Worm (Caenorhabditis elegans): ENCODE measurements around the gene F49C5.3.

Gene F49C5.3

DNA sequence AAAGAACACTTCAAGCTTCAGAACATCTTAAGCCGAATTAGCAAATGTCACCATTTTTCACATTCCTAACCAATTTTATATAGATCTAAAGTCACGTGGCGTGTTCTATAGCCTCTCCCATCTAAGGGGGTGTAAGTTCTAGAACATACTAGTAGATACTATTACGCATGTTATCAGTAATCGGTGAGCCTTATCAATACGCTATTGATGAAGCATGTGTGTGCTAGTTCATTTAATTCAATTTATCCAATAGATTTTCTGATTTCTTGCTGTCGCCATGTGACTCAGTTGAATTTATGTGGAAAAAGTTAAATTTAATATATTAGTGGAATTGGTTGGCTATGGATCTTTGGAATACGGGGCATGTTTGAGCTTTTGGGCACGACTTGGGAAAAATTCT is 29.8 kb upstream of the F49C5.3 start (continued):
- no peak for TF ChIP-seq vab-15 (tag; optimal IDR thresholded peaks at IDR 0.05)
- TF ChIP-seq sox-4 (tag; optimal IDR thresholded peaks at IDR 0.05): peak; percentile 66
- no peak for TF ChIP-seq nhr-84 (tag; optimal IDR thresholded peaks at IDR 0.05)
- no peak for TF ChIP-seq nhr-237 (tag; optimal IDR thresholded peaks at IDR 0.05)
- no peak for TF ChIP-seq fkh-10 (GFP tag; optimal IDR thresholded peaks at IDR 0.05)
- TF ChIP-seq aly-2 (tag; optimal IDR thresholded peaks at IDR 0.05): no peak
- no peak for TF ChIP-seq nhr-20 (tag; optimal IDR thresholded peaks at IDR 0.05)
- no peak for TF ChIP-seq nhr-11 (tag; optimal IDR thresholded peaks at IDR 0.05)
- no peak for TF ChIP-seq egl-27 (tag; optimal IDR thresholded peaks at IDR 0.05)
- peak; percentile 25 for TF ChIP-seq egl-13 (tag; optimal IDR thresholded peaks at IDR 0.05)
- peak; percentile 65 for TF ChIP-seq nhr-47 (tag; optimal IDR thresholded peaks at IDR 0.05)
- TF ChIP-seq Y116A8C.19 (tag; optimal IDR thresholded peaks at IDR 0.05; ENCODE audit: borderline replicate concordance): no peak

DNA sequence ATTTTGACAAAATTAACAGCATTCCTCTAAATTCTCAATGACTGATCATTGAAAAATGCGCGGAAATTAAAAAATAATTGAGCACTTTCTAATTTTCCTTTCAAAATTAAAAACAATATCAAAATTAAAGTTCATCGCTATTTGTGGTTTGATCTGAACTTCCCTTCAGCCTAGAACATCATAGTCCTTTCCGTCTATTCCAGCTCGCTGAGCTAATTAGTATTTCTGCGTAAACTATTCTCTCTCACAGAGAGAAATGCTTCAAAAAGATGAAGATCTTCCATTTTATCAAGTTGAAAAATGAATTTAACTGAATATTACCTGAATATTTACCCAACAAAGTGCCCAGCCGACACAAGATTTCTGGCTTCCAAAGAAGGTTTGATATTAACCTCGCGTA is 29.3 kb upstream of the F49C5.3 start, which contains the start of gene srh-68:
Gene srh-68 (plus strand): TSS at position 301 of the 400 bp plus-strand sequence.
- TF ChIP-seq lin-14 (GFP tag; optimal IDR thresholded peaks at IDR 0.05) (no peak), dsc-1 (tag; optimal IDR thresholded peaks at IDR 0.05) (no peak), nhr-47 (tag; optimal IDR thresholded peaks at IDR 0.05) (no peak), nhr-76 (tag; optimal IDR thresholded peaks at IDR 0.05) (no peak), skn-1 (tag; optimal IDR thresholded peaks at IDR 0.05) (no peak), lin-35 (GFP tag; optimal IDR thresholded peaks at IDR 0.05) (no peak), isw-1 (GFP tag; IDR thresholded peaks at IDR 0.05) (no peak), ceh-90 (tag; optimal IDR thresholded peaks at IDR 0.05) (no peak), blmp-1 (tag; optimal IDR thresholded peaks at IDR 0.05) (no peak), nhr-20 (tag; optimal IDR thresholded peaks at IDR 0.05) (no peak), fkh-4 (tag; optimal IDR thresholded peaks at IDR 0.05; ENCODE audit: borderline replicate concordance) (no peak), alr-1 (tag; optimal IDR thresholded peaks at IDR 0.05; ENCODE audit: borderline replicate concordance) (no peak), lsy-2 (tag; optimal IDR thresholded peaks at IDR 0.05) (no peak), irx-1 (tag; optimal IDR thresholded peaks at IDR 0.05) (no peak)

DNA sequence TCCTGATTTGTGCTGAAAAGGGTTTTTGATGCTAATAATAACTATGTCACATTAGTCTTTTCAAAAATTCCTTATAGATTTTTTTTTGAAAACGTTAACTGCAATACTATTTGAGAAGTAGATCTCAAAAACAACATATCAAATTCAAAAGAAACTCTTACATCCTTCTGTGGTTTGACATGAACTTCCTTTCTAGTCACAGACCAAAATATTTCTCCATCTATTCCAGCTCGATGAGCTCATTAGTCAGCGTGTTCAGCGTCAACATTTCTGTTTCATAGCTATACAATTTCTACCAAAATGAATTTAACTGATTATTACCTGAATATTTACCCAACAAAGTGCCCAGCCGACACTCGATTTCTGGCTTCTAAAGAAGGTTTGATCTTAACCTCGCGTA is 27.7 kb upstream of the F49C5.3 start, which contains the start of gene srh-67:
Gene srh-67 (plus strand): TSS at position 301 of the 400 bp plus-strand sequence.
- TF ChIP-seq Y116A8C.19 (tag; optimal IDR thresholded peaks at IDR 0.05; ENCODE audit: borderline replicate concordance) (no peak), irx-1 (tag; optimal IDR thresholded peaks at IDR 0.05) (no peak), F16B12.6 (tag; optimal IDR thresholded peaks at IDR 0.05) (no peak), alr-1 (tag; optimal IDR thresholded peaks at IDR 0.05; ENCODE audit: borderline replicate concordance) (no peak), unc-30 (tag; optimal IDR thresholded peaks at IDR 0.05) (no peak), C04F5.9 (tag; optimal IDR thresholded peaks at IDR 0.05) (no peak), lsy-2 (tag; optimal IDR thresholded peaks at IDR 0.05) (no peak), nhr-85 (tag) (no peak), egl-27 (tag; optimal IDR thresholded peaks at IDR 0.05) (no peak), grh-1 (GFP tag; IDR thresholded peaks at IDR 0.05) (no peak), snu-23 (GFP tag; optimal IDR thresholded peaks at IDR 0.05) (no peak), hpl-2 (GFP tag; optimal IDR thresholded peaks at IDR 0.05) (no peak), hlh-4 (tag; optimal IDR thresholded peaks at IDR 0.05) (no peak), C16A3.4 (tag; optimal IDR thresholded peaks at IDR 0.05) (no peak), ets-5 (GFP tag; IDR thresholded peaks at IDR 0.05) (no peak)

DNA sequence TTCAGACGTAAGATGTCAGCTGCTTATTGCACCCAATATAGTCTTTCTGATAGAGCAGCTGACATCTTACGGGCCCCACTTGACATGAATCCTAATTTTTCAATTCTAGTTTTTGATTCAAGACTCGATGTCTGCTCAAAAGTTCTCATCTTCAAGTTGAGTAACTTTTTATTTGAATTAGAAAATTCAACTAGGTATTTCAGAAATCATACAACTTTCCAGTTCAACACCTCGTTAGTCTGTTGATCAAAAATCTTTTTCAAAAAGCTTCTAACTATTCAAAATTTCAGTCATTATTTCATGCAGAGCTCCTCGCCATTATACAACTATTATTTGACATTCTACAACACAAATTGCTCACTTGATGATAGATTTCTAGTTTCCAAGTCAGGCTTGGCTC is 24.4 kb upstream of the F49C5.3 start, which contains the start of gene srh-73:
Gene srh-73 (plus strand): TSS at position 301 of the 400 bp plus-strand sequence.
- TF ChIP-seq sup-37 (GFP tag; optimal IDR thresholded peaks at IDR 0.05) (no peak), zip-4 (GFP tag; optimal IDR thresholded peaks at IDR 0.05) (no peak), jun-1 (tag; optimal IDR thresholded peaks at IDR 0.05) (no peak), nhr-84 (tag; optimal IDR thresholded peaks at IDR 0.05) (no peak)

All from whole organism, L1 larva.